Fruit fly (Drosophila melanogaster) whole organism, embryonic: ENCODE data around the gene CG17364.

Experiments
- BEAF-32 ChIP-seq: fragments of 200-800 bp; sonication (Bioruptor generic); optimal IDR thresholded peaks from 3 replicates; lab custom pipeline; 2017; ENCODE audit warnings: missing biosample characterization, missing genetic modification characterization, mild to moderate bottlenecking, moderate library complexity, missing genetic modification reagents
- CG10431 ChIP-seq: fragments of 200-800 bp; sonication (Bioruptor generic); optimal IDR thresholded peaks from 3 replicates; lab custom pipeline; 2018; ENCODE audit warnings: missing biosample characterization, mild to moderate bottlenecking, missing genetic modification characterization
- CG11456 ChIP-seq: fragments of 200-800 bp; sonication (Bioruptor generic); IDR thresholded peaks from 3 replicates; pipeline ENCODE4 v1.3.6; 2022; ENCODE audit warnings: missing biosample characterization, missing genetic modification characterization
- CG13296 ChIP-seq: fragments of 200-800 bp; sonication (Bioruptor generic); optimal IDR thresholded peaks from 3 replicates; lab custom pipeline; 2018; ENCODE audit warnings: missing biosample characterization, mild to moderate bottlenecking, missing genetic modification characterization
- CG15269 ChIP-seq: fragments of 200-800 bp; sonication (Bioruptor generic); optimal IDR thresholded peaks from 2 replicates; lab custom pipeline; 2018; ENCODE audit warnings: missing biosample characterization, mild to moderate bottlenecking, missing genetic modification characterization, moderate library complexity
- CG1529 ChIP-seq: fragments of 200-800 bp; sonication (Bioruptor generic); optimal IDR thresholded peaks from 3 replicates; lab custom pipeline; 2018; ENCODE audit warnings: missing biosample characterization, missing genetic modification characterization
- CG1602 ChIP-seq: fragments of 200-800 bp; sonication (Bioruptor generic); optimal IDR thresholded peaks from 3 replicates; lab custom pipeline; 2016; ENCODE audit warnings: missing biosample characterization, missing genetic modification characterization
- CG17361 ChIP-seq: fragments of 200-800 bp; sonication (Bioruptor generic); IDR thresholded peaks from 3 replicates; pipeline ENCODE4 v1.3.6; 2022; ENCODE audit warnings: missing biosample characterization, missing genetic modification characterization
- CG18011 ChIP-seq: fragments of 200-800 bp; sonication (Bioruptor generic); optimal IDR thresholded peaks from 2 replicates; lab custom pipeline; 2017; ENCODE audit warnings: missing biosample characterization, missing genetic modification characterization, mild to moderate bottlenecking, moderate library complexity, missing genotype
- CG42726 ChIP-seq: fragments of 200-800 bp; sonication (Bioruptor generic); IDR thresholded peaks from 2 replicates; pipeline ENCODE4 v1.3.6; 2022; ENCODE audit warnings: missing biosample characterization, missing genetic modification characterization; ENCODE audit not compliant: partially characterized antibody
- CG43689 ChIP-seq: fragments of 200-800 bp; sonication (Bioruptor generic); IDR thresholded peaks from 2 replicates; pipeline ENCODE4 v1.3.6; 2022; ENCODE audit warnings: missing biosample characterization, missing genetic modification characterization
- CG4617 ChIP-seq: fragments of 200-800 bp; sonication (Bioruptor generic); optimal IDR thresholded peaks from 3 replicates; lab custom pipeline; 2016; ENCODE audit warnings: missing biosample characterization, missing genetic modification characterization, borderline replicate concordance
- CG6654 ChIP-seq: fragments of 200-800 bp; sonication (Bioruptor generic); optimal IDR thresholded peaks from 2 replicates; lab custom pipeline; 2017; ENCODE audit warnings: missing biosample characterization, mild to moderate bottlenecking, missing genetic modification characterization
- D ChIP-seq, 2 experiments: fragments of 200-800 bp in 1 of 2; fragments of >200 bp in 1 of 2; sonication (Bioruptor generic) in 1 of 2; optimal IDR thresholded peaks; 2 replicates in 1 of 2; 3 replicates in 1 of 2; lab custom pipeline; 2017; ENCODE audit warnings: mild to moderate bottlenecking in 1 of 2, missing biosample characterization in 1 of 2, missing genetic modification characterization in 1 of 2, missing genetic modification reagents in 1 of 2
- Dad ChIP-seq: fragments of 200-800 bp; sonication (Bioruptor generic); optimal IDR thresholded peaks from 3 replicates; lab custom pipeline; 2016; ENCODE audit warnings: missing biosample characterization, missing genetic modification characterization
- Dip2 ChIP-seq: fragments of 200-800 bp; sonication (Bioruptor generic); IDR thresholded peaks from 2 replicates; pipeline ENCODE4 v1.3.6; 2022; ENCODE audit warnings: missing biosample characterization, missing genetic modification characterization
- Doc2 ChIP-seq: fragments of 200-800 bp; sonication (Bioruptor generic); IDR thresholded peaks from 2 replicates; pipeline ENCODE4 v1.3.6; 2022; ENCODE audit warnings: missing biosample characterization, missing genetic modification characterization
- Ets65A ChIP-seq: fragments of 200-800 bp; sonication (Bioruptor generic); peaks from one replicate; lab custom pipeline; 2016; ENCODE audit warnings: missing biosample characterization, missing genetic modification characterization
- Fer1 ChIP-seq: fragments of 200-800 bp; sonication (Bioruptor generic); optimal IDR thresholded peaks from 2 replicates; lab custom pipeline; 2017; ENCODE audit warnings: missing biosample characterization, mild to moderate bottlenecking, missing genetic modification characterization
- H2.0 ChIP-seq: fragments of 200-800 bp; sonication (Bioruptor generic); IDR thresholded peaks from 2 replicates; pipeline ENCODE4 v1.3.6; 2022; ENCODE audit warnings: missing biosample characterization, missing genetic modification characterization
- Hey ChIP-seq: fragments of 200-800 bp; sonication (Bioruptor generic); optimal IDR thresholded peaks from 3 replicates; lab custom pipeline; 2018; ENCODE audit warnings: missing biosample characterization, mild to moderate bottlenecking, missing genetic modification characterization
- Kr ChIP-seq: fragments of 200-800 bp; sonication (Bioruptor generic); optimal IDR thresholded peaks from 2 replicates; lab custom pipeline; 2017; ENCODE audit warnings: missing biosample characterization, mild to moderate bottlenecking, missing genetic modification characterization
- Mrtf ChIP-seq: fragments of 200-800 bp; sonication (Bioruptor generic); IDR thresholded peaks from 3 replicates; pipeline ENCODE4 v1.3.6; 2022; ENCODE audit warnings: missing biosample characterization, missing genetic modification characterization
- Myb ChIP-seq: fragments of 200-800 bp; sonication (Bioruptor generic); optimal IDR thresholded peaks from 2 replicates; lab custom pipeline; 2016; ENCODE audit warnings: missing biosample characterization, missing genetic modification characterization
- Poxn ChIP-seq: fragments of 200-800 bp; sonication (Bioruptor generic); IDR thresholded peaks from 2 replicates; pipeline ENCODE4 v1.3.6; 2022; ENCODE audit warnings: missing biosample characterization, missing genetic modification characterization
- Rfx ChIP-seq: fragments of 200-800 bp; sonication (Bioruptor generic); IDR thresholded peaks from 2 replicates; pipeline ENCODE4 v1.3.6; 2022; ENCODE audit warnings: missing biosample characterization, missing genetic modification characterization
- amos ChIP-seq: fragments of 200-800 bp; sonication (Bioruptor generic); IDR thresholded peaks from 2 replicates; pipeline ENCODE4 v1.3.6; 2022; ENCODE audit warnings: missing biosample characterization, missing genetic modification characterization; ENCODE audit not compliant: partially characterized antibody
- bigmax ChIP-seq: fragments of 200-800 bp; sonication (Bioruptor generic); optimal IDR thresholded peaks from 2 replicates; lab custom pipeline; 2018; ENCODE audit warnings: missing biosample characterization, mild to moderate bottlenecking, missing genetic modification characterization
- chn ChIP-seq: fragments of 200-800 bp; sonication (Bioruptor generic); optimal IDR thresholded peaks from 2 replicates; lab custom pipeline; 2016; ENCODE audit warnings: missing biosample characterization, missing genetic modification characterization
- da ChIP-seq: fragments of 200-800 bp; sonication (Bioruptor generic); optimal IDR thresholded peaks from 2 replicates; lab custom pipeline; 2016; ENCODE audit warnings: missing biosample characterization, missing genetic modification characterization
- dati ChIP-seq: fragments of 200-800 bp; sonication (Bioruptor generic); IDR thresholded peaks from 2 replicates; pipeline ENCODE4 v1.3.6; 2022; ENCODE audit warnings: missing biosample characterization, missing genetic modification characterization
- en ChIP-seq: fragments of 200-800 bp; sonication (Bioruptor generic); optimal IDR thresholded peaks from 2 replicates; lab custom pipeline; 2016; ENCODE audit warnings: missing biosample characterization, missing genetic modification characterization
- gce ChIP-seq: fragments of 200-800 bp; sonication (Bioruptor generic); IDR thresholded peaks from 3 replicates; pipeline ENCODE4 v1.3.6; 2022; ENCODE audit warnings: missing biosample characterization, missing genetic modification characterization
- gem ChIP-seq: fragments of 200-800 bp; sonication (Bioruptor generic); optimal IDR thresholded peaks from 2 replicates; lab custom pipeline; 2019; ENCODE audit warnings: missing biosample characterization, mild to moderate bottlenecking, missing genetic modification characterization, moderate library complexity
- gro ChIP-seq: fragments of 200-800 bp; sonication (Bioruptor generic); optimal IDR thresholded peaks from 2 replicates; lab custom pipeline; 2016; ENCODE audit warnings: missing biosample characterization, missing genetic modification characterization
- kah ChIP-seq: fragments of 200-800 bp; sonication (Bioruptor generic); optimal IDR thresholded peaks from 2 replicates; lab custom pipeline; 2018; ENCODE audit warnings: missing biosample characterization, mild to moderate bottlenecking, missing genetic modification characterization
- lov ChIP-seq, 2 experiments: fragments of 200-800 bp in 1 of 2; fragments of >200 bp in 1 of 2; sonication (Bioruptor generic) in 1 of 2; IDR thresholded peaks in 1 of 2; optimal IDR thresholded peaks in 1 of 2; 2 replicates in 1 of 2; 3 replicates in 1 of 2; pipeline versions ENCODE4 v1.3.6 to Lab custom; 2017 to 2022; ENCODE audit warnings: missing biosample characterization in 1 of 2, missing genetic modification characterization in 1 of 2
- mirr ChIP-seq: fragments of 200-800 bp; sonication (Bioruptor generic); optimal IDR thresholded peaks from 3 replicates; lab custom pipeline; 2018; ENCODE audit warnings: missing biosample characterization, mild to moderate bottlenecking, missing genetic modification characterization
- oc ChIP-seq: fragments of 200-800 bp; sonication (Bioruptor generic); optimal IDR thresholded peaks from 2 replicates; lab custom pipeline; 2018; ENCODE audit warnings: missing biosample characterization, mild to moderate bottlenecking, missing genetic modification characterization, moderate library complexity
- onecut ChIP-seq: fragments of 200-800 bp; sonication (Bioruptor generic); IDR thresholded peaks from 2 replicates; pipeline ENCODE4 v1.3.6; 2022; ENCODE audit warnings: missing biosample characterization, missing genetic modification characterization
- repo ChIP-seq: fragments of 200-800 bp; sonication (Bioruptor generic); optimal IDR thresholded peaks from 2 replicates; lab custom pipeline; 2016; ENCODE audit warnings: missing biosample characterization, missing genetic modification characterization
- run ChIP-seq: fragments of 200-800 bp; sonication (Bioruptor generic); optimal IDR thresholded peaks from 3 replicates; lab custom pipeline; 2018; ENCODE audit warnings: missing biosample characterization, mild to moderate bottlenecking, missing genetic modification characterization
- salm ChIP-seq: fragments of 200-800 bp; sonication (Bioruptor generic); optimal IDR thresholded peaks from 2 replicates; lab custom pipeline; 2018; ENCODE audit warnings: missing biosample characterization, mild to moderate bottlenecking, missing genetic modification characterization
- schlank ChIP-seq: fragments of 200-800 bp; sonication (Bioruptor generic); optimal IDR thresholded peaks from 2 replicates; lab custom pipeline; 2018; ENCODE audit warnings: missing biosample characterization, mild to moderate bottlenecking, missing genetic modification characterization
- sna ChIP-seq: fragments of 200-800 bp; sonication (Bioruptor generic); IDR thresholded peaks from 2 replicates; pipeline ENCODE4 v1.3.6; 2022; ENCODE audit warnings: missing biosample characterization, missing genetic modification characterization; ENCODE audit not compliant: partially characterized antibody
- stwl ChIP-seq: fragments of 200-800 bp; sonication (Bioruptor generic); optimal IDR thresholded peaks from 3 replicates; lab custom pipeline; 2018; ENCODE audit warnings: missing biosample characterization, mild to moderate bottlenecking, missing genetic modification characterization, moderate library complexity
- toy ChIP-seq: fragments of 200-800 bp; sonication (Bioruptor generic); IDR thresholded peaks from 2 replicates; pipeline ENCODE4 v1.3.6; 2022; ENCODE audit warnings: missing biosample characterization, missing genetic modification characterization
- unc-4 ChIP-seq: fragments of 200-800 bp; sonication (Bioruptor generic); IDR thresholded peaks from 2 replicates; pipeline ENCODE4 v1.3.6; 2022; ENCODE audit warnings: missing biosample characterization, missing genetic modification characterization; ENCODE audit not compliant: partially characterized antibody
- wek ChIP-seq: fragments of 200-800 bp; sonication (Bioruptor generic); optimal IDR thresholded peaks from 3 replicates; lab custom pipeline; 2018; ENCODE audit warnings: missing biosample characterization, mild to moderate bottlenecking, missing genetic modification characterization, moderate library complexity
- wor ChIP-seq: fragments of 200-800 bp; sonication (Bioruptor generic); IDR thresholded peaks from 2 replicates; pipeline ENCODE4 v1.3.6; 2022; ENCODE audit warnings: missing biosample characterization, missing genetic modification characterization

The CG17364 gene

DNA sequence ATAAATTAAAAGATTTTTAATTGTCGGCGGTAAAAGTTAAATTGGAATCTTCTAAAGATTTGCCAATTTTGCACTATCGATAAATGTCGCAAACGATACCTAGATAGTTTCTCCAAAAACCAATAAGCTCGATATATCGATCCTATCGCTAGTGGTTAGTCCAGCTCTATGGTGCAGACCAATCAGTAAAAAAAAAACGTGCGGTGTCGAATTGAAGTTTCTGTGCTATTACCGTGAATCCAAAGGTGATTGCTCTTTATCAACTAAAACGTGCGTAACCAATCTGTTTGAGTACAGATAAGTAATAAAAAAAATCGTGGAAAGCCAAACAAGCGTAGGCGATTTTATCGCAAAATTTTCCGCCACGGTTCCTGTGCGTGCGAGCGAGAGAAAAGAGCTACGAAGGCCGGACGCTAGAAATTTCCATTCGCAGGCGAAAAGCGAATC lies 43.7 kb upstream of the CG17364 start, which contains the start of gene Hsp110 (continued):
- no peak for TF ChIP-seq CG1602 (GFP tag; lab: Kevin White, UChicago)
- TF ChIP-seq CG6654 (GFP tag; lab: Kevin White, UChicago): no peak
- TF ChIP-seq CG18011 (GFP tag; lab: Kevin White, UChicago): no peak
- peak; percentile 44 for TF ChIP-seq Ets65A
- no peak for TF ChIP-seq kah (GFP tag; lab: Kevin White, UChicago)
- TF ChIP-seq oc (tag; lab: Kevin White, UChicago): peak; percentile 3
- peak; percentile 97 for TF ChIP-seq sna (GFP tag; lab: Robert Waterston, UW)
- TF ChIP-seq CG4617 (GFP tag; lab: Kevin White, UChicago): peak; percentile 71
- TF ChIP-seq CG1529 (GFP tag; lab: Kevin White, UChicago): no peak
- no peak for TF ChIP-seq CG10431 (GFP tag; lab: Kevin White, UChicago)
- TF ChIP-seq chn (GFP tag; lab: Kevin White, UChicago): peak; percentile 45
- TF ChIP-seq Rfx (GFP tag; lab: Robert Waterston, UW): peak; percentile 55
- TF ChIP-seq run (tag; lab: Kevin White, UChicago): no peak
- no peak for TF ChIP-seq da (GFP tag; lab: Kevin White, UChicago)
- TF ChIP-seq mirr (GFP tag; lab: Kevin White, UChicago): peak; percentile 51
- TF ChIP-seq CG42726 (GFP tag; lab: Robert Waterston, UW): peak; percentile 99
- TF ChIP-seq CG43689 (GFP tag; lab: Robert Waterston, UW): no peak
- no peak for TF ChIP-seq en
- TF ChIP-seq CG15269 (tag; lab: Kevin White, UChicago): no peak
- TF ChIP-seq CG17361: peak; percentile 26; the same call in 1 of the 3 replicates
- peak; percentile 58 for TF ChIP-seq gro (GFP tag; lab: Kevin White, UChicago)
- TF ChIP-seq gem (tag; lab: Kevin White, UChicago): peak; percentile 24
- TF ChIP-seq onecut (GFP tag; lab: Robert Waterston, UW): peak; percentile 66
- TF ChIP-seq D (optimal IDR thresholded peaks at IDR 0.05; lab: Kevin White, UChicago): no peak
- no peak for TF ChIP-seq D (GFP tag; optimal IDR thresholded peaks at IDR 0.05; lab: Kevin White, UChicago)
- no peak for TF ChIP-seq schlank (tag; lab: Kevin White, UChicago)
- peak; percentile 46 for TF ChIP-seq stwl (tag; lab: Kevin White, UChicago)
- TF ChIP-seq Doc2 (GFP tag; lab: Robert Waterston, UW): no peak
- peak; percentile 100 for TF ChIP-seq amos (GFP tag; lab: Robert Waterston, UW)
- peak; percentile 7 for TF ChIP-seq repo (GFP tag; lab: Kevin White, UChicago)
- TF ChIP-seq gce (GFP tag; lab: Robert Waterston, UW): no peak
- peak; percentile 62 for TF ChIP-seq Myb (GFP tag; lab: Kevin White, UChicago)
- TF ChIP-seq Hey (tag; lab: Kevin White, UChicago): no peak
- peak; percentile 98 for TF ChIP-seq BEAF-32 (GFP tag; lab: Kevin White, UChicago)
- TF ChIP-seq wor: no peak
- TF ChIP-seq wek (GFP tag; lab: Kevin White, UChicago): no peak
- no peak for TF ChIP-seq Kr (GFP tag; lab: Kevin White, UChicago)
- no peak for TF ChIP-seq Dip2 (GFP tag; lab: Robert Waterston, UW)
- TF ChIP-seq Poxn (GFP tag; lab: Robert Waterston, UW): no peak
- no peak for TF ChIP-seq lov (optimal IDR thresholded peaks at IDR 0.05; lab: Kevin White, UChicago)
- TF ChIP-seq lov (GFP tag; IDR thresholded peaks at IDR 0.05; lab: Robert Waterston, UW): no peak
- no peak for TF ChIP-seq toy (GFP tag; lab: Robert Waterston, UW)
- no peak for TF ChIP-seq dati
- TF ChIP-seq CG13296 (GFP tag; lab: Kevin White, UChicago): peak; percentile 54
- TF ChIP-seq unc-4: peak; percentile 99
- TF ChIP-seq H2.0 (GFP tag; lab: Robert Waterston, UW): no peak
- TF ChIP-seq salm (tag; lab: Kevin White, UChicago): no peak
- TF ChIP-seq CG11456 (GFP tag; lab: Robert Waterston, UW): no peak
- peak; percentile 8 for TF ChIP-seq Dad (GFP tag; lab: Kevin White, UChicago)
- no peak for TF ChIP-seq Mrtf (GFP tag; lab: Robert Waterston, UW)
- TF ChIP-seq Fer1: peak; percentile 55
- TF ChIP-seq bigmax: peak; percentile 76
